Worm (Caenorhabditis elegans) whole organism, L4/young adult: ENCODE results near the gene acr-5.

Experiments used
- W03F9.2 ChIP-seq: fragments of 150-350 bp; optimal IDR thresholded peaks from 2 replicates; lab custom pipeline; 2014; ENCODE audit warnings: missing biosample characterization, missing genetic modification characterization
- him-1 ChIP-seq: sonication (generic microtip); optimal IDR thresholded peaks from 2 replicates; lab custom pipeline; 2016; ENCODE audit warnings: missing genotype, missing genetic modification reagents, missing genetic modification characterization, missing compliant biosample characterization

- TF ChIP-seq him-1 (tag; lab: Kevin White, UChicago): no peak
- no peak for TF ChIP-seq W03F9.2 (tag; lab: Kevin White, UChicago)
These were observed 5.4 kb upstream of the acr-5 start, which contains the start of gene C09E7.10 for ce11 chrIII:6519949-6520348.
